Fruit fly (Drosophila melanogaster) whole organism, prepupa: ENCODE data around the gene CG43980.

Experiments used
- Blimp-1 ChIP-seq: fragments of 200-800 bp; sonication (Bioruptor generic); optimal IDR thresholded peaks from 3 replicates; lab custom pipeline; 2017; ENCODE audit warnings: missing biosample characterization, missing genetic modification characterization, mild to moderate bottlenecking, moderate library complexity, missing genetic modification reagents
- CG10631 ChIP-seq: fragments of 200-800 bp; sonication (Bioruptor generic); optimal IDR thresholded peaks from 2 replicates; lab custom pipeline; 2016; ENCODE audit warnings: missing biosample characterization, missing genetic modification characterization
- CG11294 ChIP-seq: fragments of 200-800 bp; sonication (Bioruptor generic); IDR thresholded peaks from 2 replicates; pipeline ENCODE4 v1.3.6; 2022; ENCODE audit warnings: missing biosample characterization, missing genetic modification characterization
- CG11762 ChIP-seq: fragments of 200-800 bp; sonication (Bioruptor generic); optimal IDR thresholded peaks from 3 replicates; lab custom pipeline; 2016; ENCODE audit warnings: missing biosample characterization, missing genetic modification characterization; ENCODE audit not compliant: insufficient read depth
- CG15336 ChIP-seq: fragments of 200-800 bp; sonication (Bioruptor generic); IDR thresholded peaks from 2 replicates; pipeline ENCODE4 v1.3.6; 2022; ENCODE audit warnings: missing biosample characterization, missing genetic modification characterization
- CG1621 ChIP-seq: fragments of 200-800 bp; sonication (Bioruptor generic); optimal IDR thresholded peaks from 3 replicates; lab custom pipeline; 2018; ENCODE audit warnings: missing biosample characterization, mild to moderate bottlenecking, missing genetic modification characterization
- CG16779 ChIP-seq: fragments of 200-800 bp; sonication (Bioruptor generic); optimal IDR thresholded peaks from 3 replicates; lab custom pipeline; 2017; ENCODE audit warnings: missing biosample characterization, mild to moderate bottlenecking, missing genetic modification characterization
- CG3032 ChIP-seq: fragments of 200-800 bp; optimal IDR thresholded peaks from 2 replicates; lab custom pipeline; 2019; ENCODE audit warnings: missing biosample characterization, mild to moderate bottlenecking, missing genetic modification characterization, moderate library complexity
- CG31627 ChIP-seq: fragments of 200-800 bp; sonication (Bioruptor generic); optimal IDR thresholded peaks from 3 replicates; lab custom pipeline; 2016; ENCODE audit warnings: missing biosample characterization, missing genetic modification characterization
- CG34406 ChIP-seq: fragments of 200-800 bp; sonication (Bioruptor generic); optimal IDR thresholded peaks from 3 replicates; lab custom pipeline; 2016; ENCODE audit warnings: missing biosample characterization, missing genetic modification characterization
- CG4318 ChIP-seq: fragments of 200-800 bp; sonication (Bioruptor generic); optimal IDR thresholded peaks from 3 replicates; lab custom pipeline; 2017; ENCODE audit warnings: missing biosample characterization, mild to moderate bottlenecking, missing genetic modification characterization
- CG6163 ChIP-seq: fragments of 200-800 bp; sonication (Bioruptor generic); IDR thresholded peaks from 3 replicates; pipeline ENCODE4 v1.3.6; 2022; ENCODE audit warnings: missing biosample characterization, missing genetic modification characterization
- CG6276 ChIP-seq: fragments of 200-800 bp; sonication (Bioruptor generic); optimal IDR thresholded peaks from 2 replicates; lab custom pipeline; 2017; ENCODE audit warnings: missing biosample characterization, mild to moderate bottlenecking, missing genetic modification characterization
- CG6808 ChIP-seq: fragments of 200-800 bp; sonication (Bioruptor generic); optimal IDR thresholded peaks from 3 replicates; lab custom pipeline; 2017; ENCODE audit warnings: missing biosample characterization, missing genetic modification characterization, mild to moderate bottlenecking, moderate library complexity, missing genetic modification reagents
- CG6854 ChIP-seq: fragments of 200-800 bp; sonication (Bioruptor generic); optimal IDR thresholded peaks from 2 replicates; lab custom pipeline; 2017; ENCODE audit warnings: missing biosample characterization, mild to moderate bottlenecking, missing genetic modification characterization
- CG7368 ChIP-seq: fragments of 200-800 bp; sonication (Bioruptor generic); optimal IDR thresholded peaks from 3 replicates; lab custom pipeline; 2016; ENCODE audit warnings: missing biosample characterization, missing genetic modification characterization
- CG8119 ChIP-seq: fragments of 200-800 bp; sonication (Bioruptor generic); IDR thresholded peaks from 3 replicates; pipeline ENCODE4 v1.3.6; 2022; ENCODE audit warnings: missing biosample characterization, missing genetic modification characterization
- CG8319 ChIP-seq: fragments of 200-800 bp; sonication (Bioruptor generic); optimal IDR thresholded peaks from 3 replicates; lab custom pipeline; 2016; ENCODE audit warnings: missing biosample characterization, missing genetic modification characterization
- CG8632 ChIP-seq: fragments of 200-800 bp; sonication (Bioruptor generic); optimal IDR thresholded peaks from 3 replicates; lab custom pipeline; 2016; ENCODE audit warnings: missing biosample characterization, missing genetic modification characterization
- CG9139 ChIP-seq: fragments of 200-800 bp; sonication (Bioruptor generic); optimal IDR thresholded peaks from 3 replicates; lab custom pipeline; 2017; ENCODE audit warnings: missing biosample characterization, mild to moderate bottlenecking, missing genetic modification characterization
- Eip75B ChIP-seq: fragments of 200-800 bp; sonication (Bioruptor generic); optimal IDR thresholded peaks from 3 replicates; lab custom pipeline; 2016; ENCODE audit warnings: missing biosample characterization, missing genetic modification characterization
- Eip78C ChIP-seq: fragments of 200-800 bp; sonication (Bioruptor generic); peaks from one replicate; lab custom pipeline; 2016; ENCODE audit warnings: missing biosample characterization, missing genetic modification characterization
- Eip93F ChIP-seq: fragments of 200-800 bp; sonication (Bioruptor generic); optimal IDR thresholded peaks from 2 replicates; lab custom pipeline; 2016; ENCODE audit warnings: missing biosample characterization, mild to moderate bottlenecking, missing genetic modification characterization
- Ets21C ChIP-seq: fragments of 200-800 bp; sonication (Bioruptor generic); optimal IDR thresholded peaks from 3 replicates; lab custom pipeline; 2016; ENCODE audit warnings: missing biosample characterization, missing genetic modification characterization
- Ets96B ChIP-seq: fragments of 200-800 bp; optimal IDR thresholded peaks from 2 replicates; lab custom pipeline; 2019; ENCODE audit warnings: missing biosample characterization, mild to moderate bottlenecking, missing genetic modification characterization, moderate library complexity
- Gug ChIP-seq: fragments of 200-800 bp; sonication (Bioruptor generic); IDR thresholded peaks from 2 replicates; pipeline ENCODE4 v1.3.6; 2022; ENCODE audit warnings: missing biosample characterization, missing genetic modification characterization
- Hr38 ChIP-seq: sonication (Bioruptor generic); optimal IDR thresholded peaks from 2 replicates; lab custom pipeline; 2016; ENCODE audit warnings: missing biosample characterization, missing genetic modification characterization
- Hr39 ChIP-seq: fragments of 200-800 bp; sonication (Bioruptor generic); optimal IDR thresholded peaks from 2 replicates; lab custom pipeline; 2016; ENCODE audit warnings: missing biosample characterization, missing genetic modification characterization
- Hr4 ChIP-seq: fragments of 200-800 bp; sonication (Bioruptor generic); optimal IDR thresholded peaks from 3 replicates; lab custom pipeline; 2016; ENCODE audit warnings: missing biosample characterization, missing genetic modification characterization
- Lpt ChIP-seq: fragments of 200-800 bp; sonication (Bioruptor generic); optimal IDR thresholded peaks from 3 replicates; lab custom pipeline; 2016; ENCODE audit warnings: missing biosample characterization, missing genetic modification characterization
- Smox ChIP-seq: fragments of 200-800 bp; sonication (Bioruptor generic); optimal IDR thresholded peaks from 3 replicates; lab custom pipeline; 2016; ENCODE audit warnings: missing biosample characterization, missing genetic modification characterization
- Sox102F ChIP-seq: fragments of 200-800 bp; sonication (Bioruptor generic); optimal IDR thresholded peaks from 2 replicates; lab custom pipeline; 2016; ENCODE audit warnings: missing biosample characterization, mild to moderate bottlenecking, missing genetic modification characterization
- Sox14 ChIP-seq: fragments of 200-800 bp; sonication (Bioruptor generic); optimal IDR thresholded peaks from 3 replicates; lab custom pipeline; 2016; ENCODE audit warnings: missing biosample characterization, missing genetic modification characterization
- Sox15 ChIP-seq: fragments of 200-800 bp; sonication (Bioruptor generic); optimal IDR thresholded peaks from 3 replicates; lab custom pipeline; 2016; ENCODE audit warnings: missing biosample characterization, missing genetic modification characterization
- achi ChIP-seq: fragments of 200-800 bp; sonication (Bioruptor generic); optimal IDR thresholded peaks from 3 replicates; lab custom pipeline; 2016; ENCODE audit warnings: missing biosample characterization, missing genetic modification characterization
- acj6 ChIP-seq: fragments of 200-800 bp; sonication (Bioruptor generic); optimal IDR thresholded peaks from 3 replicates; lab custom pipeline; 2016; ENCODE audit warnings: missing biosample characterization, missing genetic modification characterization
- cyc ChIP-seq: fragments of 200-800 bp; sonication (Bioruptor generic); optimal IDR thresholded peaks from 3 replicates; lab custom pipeline; 2016; ENCODE audit warnings: missing biosample characterization, missing genetic modification characterization
- dac ChIP-seq: fragments of 200-800 bp; sonication (Bioruptor generic); optimal IDR thresholded peaks from 2 replicates; lab custom pipeline; 2017; ENCODE audit warnings: missing biosample characterization, mild to moderate bottlenecking, missing genetic modification characterization
- eg ChIP-seq: fragments of 200-800 bp; sonication (Bioruptor generic); IDR thresholded peaks from 3 replicates; pipeline ENCODE4 v1.3.6; 2022; ENCODE audit warnings: missing biosample characterization, missing genetic modification characterization
- esn ChIP-seq: fragments of 200-800 bp; sonication (Bioruptor generic); optimal IDR thresholded peaks from 2 replicates; lab custom pipeline; 2016; ENCODE audit warnings: missing biosample characterization, mild to moderate bottlenecking, missing genetic modification characterization, moderate library complexity
- fd59A ChIP-seq: fragments of 200-800 bp; sonication (Bioruptor generic); optimal IDR thresholded peaks from 2 replicates; lab custom pipeline; 2017; ENCODE audit warnings: missing biosample characterization, mild to moderate bottlenecking, missing genetic modification characterization, missing genetic modification reagents
- fd85E ChIP-seq: fragments of 200-800 bp; sonication (Bioruptor generic); optimal IDR thresholded peaks from 3 replicates; lab custom pipeline; 2016; ENCODE audit warnings: missing biosample characterization, missing genetic modification characterization
- fkh ChIP-seq: fragments of 200-800 bp; sonication (Bioruptor generic); optimal IDR thresholded peaks from 3 replicates; lab custom pipeline; 2017; ENCODE audit warnings: missing biosample characterization, mild to moderate bottlenecking, missing genetic modification characterization, moderate library complexity
- lz ChIP-seq: fragments of 200-800 bp; sonication (Bioruptor generic); optimal IDR thresholded peaks from 3 replicates; lab custom pipeline; 2016; ENCODE audit warnings: missing biosample characterization, missing genetic modification characterization
- net ChIP-seq: fragments of 200-800 bp; sonication (Bioruptor generic); optimal IDR thresholded peaks from 3 replicates; lab custom pipeline; 2016; ENCODE audit warnings: missing biosample characterization, missing genetic modification characterization
- pdm3 ChIP-seq: fragments of 200-800 bp; sonication (Bioruptor generic); optimal IDR thresholded peaks from 3 replicates; lab custom pipeline; 2016; ENCODE audit warnings: missing biosample characterization, missing genetic modification characterization
- salr ChIP-seq, 2 experiments: fragments of 200-800 bp; sonication (Bioruptor generic); optimal IDR thresholded peaks; 3 replicates each; lab custom pipeline; 2016 to 2018; ENCODE audit warnings: missing biosample characterization in 2 of 2, missing genetic modification characterization in 2 of 2, mild to moderate bottlenecking in 1 of 2
- spab ChIP-seq: fragments of 200-800 bp; sonication (Bioruptor generic); optimal IDR thresholded peaks from 2 replicates; lab custom pipeline; 2017; ENCODE audit warnings: missing biosample characterization, mild to moderate bottlenecking, missing genetic modification characterization, missing genetic modification reagents
- svp ChIP-seq: fragments of 200-800 bp; sonication (Bioruptor generic); peaks from one replicate; lab custom pipeline; 2016; ENCODE audit warnings: missing biosample characterization, missing genetic modification characterization
- topi ChIP-seq: fragments of 200-800 bp; sonication (Bioruptor generic); optimal IDR thresholded peaks from 3 replicates; lab custom pipeline; 2016; ENCODE audit warnings: missing biosample characterization, missing genetic modification characterization

Gene CG43980

DNA sequence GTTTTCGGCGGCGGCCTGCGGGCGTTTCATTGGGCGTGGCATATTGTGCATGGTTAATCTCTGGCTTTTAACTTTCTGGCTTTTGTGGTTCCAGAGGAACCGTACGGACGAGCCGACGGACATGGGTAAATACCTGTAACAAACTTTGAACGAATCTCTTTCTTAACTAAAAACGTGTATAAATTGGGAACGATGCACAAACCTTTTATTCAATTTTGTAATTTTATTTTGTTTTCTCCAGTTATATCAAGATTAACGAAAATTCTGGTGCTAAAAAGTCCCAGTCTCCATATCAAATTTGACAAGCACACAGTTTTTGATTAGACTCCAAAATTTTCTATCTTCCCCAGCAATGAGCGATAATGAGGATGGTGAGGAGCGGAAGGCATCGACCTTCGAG lies 27.1 kb downstream of the CG43980 start, which contains the start of gene CG11249:
CG11249 (plus strand) TSS at position 301 of the 400 bp plus-strand sequence.
- TF ChIP-seq CG4318 (GFP tag; lab: Kevin White, UChicago), result no peak
- TF ChIP-seq, all 60 proteins: peak for 0

- TF ChIP-seq CG6854 (GFP tag; lab: Kevin White, UChicago), result no peak
- no peak for TF ChIP-seq Smox (GFP tag; lab: Kevin White, UChicago)
- TF ChIP-seq fkh (GFP tag; lab: Kevin White, UChicago), result no peak
- TF ChIP-seq CG10631 (GFP tag; lab: Kevin White, UChicago), result peak; percentile 75
- peak; percentile 57 for TF ChIP-seq CG4318 (GFP tag; lab: Kevin White, UChicago)
- TF ChIP-seq CG8119 (GFP tag; lab: Robert Waterston, UW), result no peak; the same call in 2 of the 3 replicates
- TF ChIP-seq CG11762 (GFP tag; lab: Kevin White, UChicago), result peak; percentile 56
- TF ChIP-seq CG15336, result 0 out of 2 replicates have a peak, but pooled peaks have one; percentile 18
- peak; percentile 86 for TF ChIP-seq Hr39
- TF ChIP-seq Eip75B (GFP tag; lab: Kevin White, UChicago), result no peak
- TF ChIP-seq Hr38, result no peak
- no peak for TF ChIP-seq CG6276 (GFP tag; lab: Kevin White, UChicago)
- TF ChIP-seq CG8632 (GFP tag; lab: Kevin White, UChicago), result peak; percentile 52
- TF ChIP-seq achi, result peak; percentile 64
- TF ChIP-seq Sox102F, result no peak
- peak; percentile 76 for TF ChIP-seq Sox15 (GFP tag; lab: Kevin White, UChicago)
- TF ChIP-seq CG11294 (GFP tag; lab: Robert Waterston, UW), result peak; percentile 42; the same call in 1 of the 2 replicates
- no peak for TF ChIP-seq CG9139 (GFP tag; lab: Kevin White, UChicago)
- TF ChIP-seq Ets96B (tag; lab: Kevin White, UChicago), result peak; percentile 72
- TF ChIP-seq Eip93F, result no peak
- no peak for TF ChIP-seq CG16779 (tag; lab: Kevin White, UChicago)
- peak; percentile 77 for TF ChIP-seq Ets21C
- no peak for TF ChIP-seq fd85E (GFP tag; lab: Kevin White, UChicago)
- TF ChIP-seq Eip78C (GFP tag; lab: Kevin White, UChicago), result no peak
- peak; percentile 87 for TF ChIP-seq CG31627 (GFP tag; lab: Kevin White, UChicago)
- TF ChIP-seq spab (GFP tag; lab: Kevin White, UChicago), result no peak
- TF ChIP-seq esn (GFP tag; lab: Kevin White, UChicago), result no peak
- TF ChIP-seq Lpt, result peak; percentile 36
- peak; percentile 27 for TF ChIP-seq CG1621
- TF ChIP-seq svp (GFP tag; lab: Kevin White, UChicago), result no peak
- peak; percentile 78 for TF ChIP-seq cyc (GFP tag; lab: Kevin White, UChicago)
- peak; percentile 62 for TF ChIP-seq Gug (GFP tag; lab: Robert Waterston, UW)
- TF ChIP-seq lz (GFP tag; lab: Kevin White, UChicago), result peak; percentile 81
- TF ChIP-seq pdm3 (GFP tag; lab: Kevin White, UChicago), result no peak
- no peak for TF ChIP-seq net (GFP tag; lab: Kevin White, UChicago)
- no peak for TF ChIP-seq topi (GFP tag; lab: Kevin White, UChicago)
- no peak for TF ChIP-seq Hr4 (GFP tag; lab: Kevin White, UChicago)
- TF ChIP-seq CG3032 (tag; lab: Kevin White, UChicago), result no peak
- TF ChIP-seq eg, result peak; percentile 64; the same call in 2 of the 3 replicates
- peak; percentile 33 for TF ChIP-seq Blimp-1 (GFP tag; lab: Kevin White, UChicago)
- TF ChIP-seq salr (GFP tag; optimal IDR thresholded peaks at IDR 0.05; lab: Kevin White, UChicago), result peak in 1 of 2 experiments; percentile 9
- peak; percentile 16 for TF ChIP-seq CG7368 (GFP tag; lab: Kevin White, UChicago)
- TF ChIP-seq CG6163 (GFP tag; lab: Robert Waterston, UW), result peak; percentile 59; the same call in 2 of the 3 replicates
- no peak for TF ChIP-seq dac (GFP tag; lab: Kevin White, UChicago)
- no peak for TF ChIP-seq CG6808
- peak; percentile 74 for TF ChIP-seq acj6 (GFP tag; lab: Kevin White, UChicago)
- peak; percentile 46 for TF ChIP-seq CG34406
- TF ChIP-seq CG8319 (GFP tag; lab: Kevin White, UChicago), result peak; percentile 24
- peak; percentile 44 for TF ChIP-seq fd59A
- TF ChIP-seq Sox14 (GFP tag; lab: Kevin White, UChicago), result peak; percentile 78
These were observed 34.9 kb downstream of the CG43980 start, which contains the start of the genes Als2 and CG11248 for dm6 chr3L:21679687-21680086. Als2 (minus strand) TSS chr3L:21679755. CG11248 (plus strand) TSS chr3L:21680050.
